Worm (Caenorhabditis elegans) whole organism, young adult: ENCODE data around the gene T04C12.9.

Experiments
- B0019.2 ChIP-seq: fragments of 200-800 bp; sonication (Bioruptor generic); conservative IDR thresholded peaks from 2 replicates; pipeline ENCODE4 v1.3.6; 2022; ENCODE audit warnings: missing genetic modification reagents, missing genetic modification characterization, missing compliant biosample characterization
- B0035.1 ChIP-seq: sonication (generic microtip); optimal IDR thresholded peaks from 2 replicates; lab custom pipeline; 2016; ENCODE audit warnings: missing genetic modification characterization, mild to moderate bottlenecking, missing compliant biosample characterization, missing genotype, missing genetic modification reagents
- B0261.1 ChIP-seq: sonication (generic microtip); optimal IDR thresholded peaks from 2 replicates; lab custom pipeline; 2016; ENCODE audit warnings: mild to moderate bottlenecking, missing genetic modification characterization, moderate library complexity, missing compliant biosample characterization
- B0336.3 ChIP-seq: fragments of 200-800 bp; sonication (Bioruptor generic); IDR thresholded peaks from 2 replicates; pipeline ENCODE4 v1.3.6; 2022; ENCODE audit warnings: missing genetic modification characterization, missing compliant biosample characterization
- C06A6.2 ChIP-seq: fragments of 200-800 bp; sonication (Bioruptor generic); conservative IDR thresholded peaks from 2 replicates; pipeline ENCODE4 v1.3.6; 2022; ENCODE audit warnings: missing genetic modification characterization, missing compliant biosample characterization
- D2030.7 ChIP-seq: fragments of 200-800 bp; sonication (Bioruptor generic); IDR thresholded peaks from 2 replicates; pipeline ENCODE4 v1.3.6; 2022; ENCODE audit warnings: missing genetic modification reagents, missing genetic modification characterization, missing compliant biosample characterization
- F37B4.10 ChIP-seq: fragments of 200-800 bp; sonication (Bioruptor generic); IDR thresholded peaks from 2 replicates; pipeline ENCODE4 v1.3.6; 2022; ENCODE audit warnings: missing genetic modification characterization, missing compliant biosample characterization
- F39B2.1 ChIP-seq: fragments of 200-800 bp; sonication (Bioruptor generic); IDR thresholded peaks from 2 replicates; pipeline ENCODE4 v1.3.6; 2022; ENCODE audit warnings: missing genetic modification reagents, missing genetic modification characterization, missing compliant biosample characterization
- F57A8.1 ChIP-seq: fragments of 200-800 bp; sonication (Bioruptor generic); optimal IDR thresholded peaks from 2 replicates; lab custom pipeline; 2018; ENCODE audit warnings: mild to moderate bottlenecking, missing genetic modification characterization, moderate library complexity, missing compliant biosample characterization
- F57C9.4 ChIP-seq: sonication (generic microtip); optimal IDR thresholded peaks from 2 replicates; lab custom pipeline; 2017; ENCODE audit warnings: mild to moderate bottlenecking, missing genetic modification characterization, missing compliant biosample characterization
- K11D2.4 ChIP-seq: fragments of 200-800 bp; sonication (Bioruptor generic); IDR thresholded peaks from 2 replicates; pipeline ENCODE4 v1.3.6; 2022; ENCODE audit warnings: missing genetic modification reagents, missing genetic modification characterization, missing compliant biosample characterization
- K12H6.12 ChIP-seq: fragments of 200-800 bp; sonication (Bioruptor generic); optimal IDR thresholded peaks from 2 replicates; lab custom pipeline; 2018; ENCODE audit warnings: mild to moderate bottlenecking, missing genetic modification characterization, missing compliant biosample characterization
- Y53G8AR.9 ChIP-seq: fragments of 200-800 bp; sonication (Bioruptor generic); conservative IDR thresholded peaks from 2 replicates; pipeline ENCODE4 v1.3.6; 2022; ENCODE audit warnings: missing genetic modification reagents, missing genetic modification characterization, missing compliant biosample characterization
- Y56A3A.18 ChIP-seq: fragments of 200-800 bp; sonication (Bioruptor generic); IDR thresholded peaks from 2 replicates; pipeline ENCODE4 v1.3.6; 2022; ENCODE audit warnings: missing genetic modification reagents, missing genetic modification characterization, missing compliant biosample characterization
- Y67H2A.10 ChIP-seq: fragments of 200-800 bp; sonication (Bioruptor generic); conservative IDR thresholded peaks from 2 replicates; pipeline ENCODE4 v1.3.6; 2022; ENCODE audit warnings: missing genetic modification reagents, missing genetic modification characterization, missing compliant biosample characterization
- Y95B8A.8 ChIP-seq: fragments of 200-800 bp; sonication (Bioruptor generic); IDR thresholded peaks from 2 replicates; pipeline ENCODE4 v1.3.6; 2022; ENCODE audit warnings: missing genetic modification reagents, missing genetic modification characterization, missing compliant biosample characterization
- atf-7 ChIP-seq: sonication (generic microtip); optimal IDR thresholded peaks from 2 replicates; lab custom pipeline; 2017; ENCODE audit warnings: mild to moderate bottlenecking, missing genetic modification characterization, missing compliant biosample characterization
- athp-1 ChIP-seq: sonication (generic microtip); optimal IDR thresholded peaks from 2 replicates; lab custom pipeline; 2017; ENCODE audit warnings: mild to moderate bottlenecking, missing genetic modification characterization, missing compliant biosample characterization
- attf-3 ChIP-seq: fragments of 200-800 bp; sonication (Bioruptor generic); conservative IDR thresholded peaks from 2 replicates; pipeline ENCODE4 v1.3.6; 2022; ENCODE audit warnings: missing genetic modification reagents, missing genetic modification characterization, missing compliant biosample characterization
- attf-5 ChIP-seq: fragments of 200-800 bp; sonication (Bioruptor generic); optimal IDR thresholded peaks from 2 replicates; lab custom pipeline; 2018; ENCODE audit warnings: mild to moderate bottlenecking, missing genetic modification characterization, missing compliant biosample characterization
- bed-1 ChIP-seq: fragments of 200-800 bp; sonication (Bioruptor generic); IDR thresholded peaks from 2 replicates; pipeline ENCODE4 v1.3.6; 2022; ENCODE audit warnings: missing genetic modification reagents, missing genetic modification characterization, missing compliant biosample characterization
- ccch-3 ChIP-seq: fragments of 200-800 bp; sonication (Bioruptor generic); optimal IDR thresholded peaks from 2 replicates; lab custom pipeline; 2018; ENCODE audit warnings: mild to moderate bottlenecking, missing genetic modification characterization, missing compliant biosample characterization
- cebp-1 ChIP-seq, 2 experiments: fragments of 200-800 bp in 1 of 2; sonication (Bioruptor generic) in 1 of 2; sonication (generic microtip) in 1 of 2; IDR thresholded peaks in 1 of 2; optimal IDR thresholded peaks in 1 of 2; 2 replicates each; pipeline versions ENCODE4 v1.3.6 to Lab custom; 2017 to 2022; ENCODE audit warnings: missing compliant biosample characterization in 2 of 2, missing genetic modification characterization in 2 of 2, mild to moderate bottlenecking in 1 of 2, missing genetic modification reagents in 1 of 2, moderate library complexity in 1 of 2
- cebp-2 ChIP-seq: fragments of 200-800 bp; sonication (Bioruptor generic); IDR thresholded peaks from 2 replicates; pipeline ENCODE4 v1.3.6; 2022; ENCODE audit warnings: missing genetic modification characterization, missing compliant biosample characterization
- ceh-100 ChIP-seq: fragments of 200-800 bp; sonication (Bioruptor generic); IDR thresholded peaks from 2 replicates; pipeline ENCODE4 v1.3.6; 2022; ENCODE audit warnings: missing genetic modification reagents, missing genetic modification characterization, missing compliant biosample characterization
- ceh-27 ChIP-seq: fragments of 200-800 bp; sonication (Bioruptor generic); optimal IDR thresholded peaks from 2 replicates; lab custom pipeline; 2018; ENCODE audit warnings: mild to moderate bottlenecking, missing genetic modification characterization, moderate library complexity, missing compliant biosample characterization
- ceh-58 ChIP-seq: fragments of 200-800 bp; sonication (Bioruptor generic); IDR thresholded peaks from 2 replicates; pipeline ENCODE4 v1.3.6; 2022; ENCODE audit warnings: missing genetic modification characterization, missing compliant biosample characterization
- ceh-79 ChIP-seq: sonication (generic microtip); optimal IDR thresholded peaks from 2 replicates; lab custom pipeline; 2017; ENCODE audit warnings: mild to moderate bottlenecking, missing genetic modification characterization, missing compliant biosample characterization
- dpff-1 ChIP-seq: sonication (generic microtip); optimal IDR thresholded peaks from 2 replicates; lab custom pipeline; 2017; ENCODE audit warnings: mild to moderate bottlenecking, missing genetic modification characterization, missing compliant biosample characterization
- efl-1 ChIP-seq: fragments of 150-350 bp; optimal IDR thresholded peaks from 2 replicates; lab custom pipeline; 2014; ENCODE audit warnings: missing biosample characterization, missing genetic modification reagents, missing genetic modification characterization
- hlh-12 ChIP-seq: sonication (generic microtip); optimal IDR thresholded peaks from 2 replicates; lab custom pipeline; 2016; ENCODE audit warnings: missing genetic modification characterization, missing compliant biosample characterization
- hmg-20 ChIP-seq: fragments of 200-800 bp; sonication (Bioruptor generic); IDR thresholded peaks from 2 replicates; pipeline ENCODE4 v1.3.6; 2022; ENCODE audit warnings: missing genetic modification reagents, missing genetic modification characterization, missing compliant biosample characterization
- lin-35 ChIP-seq, 3 experiments: fragments of 150-350 bp in 2 of 3; sonication (generic microtip) in 1 of 3; optimal IDR thresholded peaks; 2 replicates each; lab custom pipeline; 2014 to 2018; ENCODE audit warnings: missing biosample characterization in 3 of 3, missing genetic modification characterization in 3 of 3, missing genetic modification reagents in 3 of 3
- lin-54 ChIP-seq: fragments of 200-800 bp; sonication (Bioruptor generic); optimal IDR thresholded peaks from 2 replicates; lab custom pipeline; 2018; ENCODE audit warnings: mild to moderate bottlenecking, missing genetic modification characterization, missing compliant biosample characterization
- madf-10 ChIP-seq: sonication (generic microtip); optimal IDR thresholded peaks from 2 replicates; lab custom pipeline; 2016; ENCODE audit warnings: mild to moderate bottlenecking, missing genetic modification characterization, missing compliant biosample characterization
- madf-3 ChIP-seq: fragments of 200-800 bp; sonication (Bioruptor generic); IDR thresholded peaks from 2 replicates; pipeline ENCODE4 v1.3.6; 2022; ENCODE audit warnings: missing genetic modification reagents, missing genetic modification characterization, missing compliant biosample characterization
- madf-8 ChIP-seq: fragments of 200-800 bp; sonication (Bioruptor generic); conservative IDR thresholded peaks from 2 replicates; pipeline ENCODE4 v1.3.6; 2022; ENCODE audit warnings: missing genetic modification reagents, missing genetic modification characterization, missing compliant biosample characterization
- nhr-179 ChIP-seq: sonication (generic microtip); optimal IDR thresholded peaks from 2 replicates; lab custom pipeline; 2016; ENCODE audit warnings: mild to moderate bottlenecking, missing genetic modification characterization, missing compliant biosample characterization
- nhr-80 ChIP-seq: sonication (generic microtip); optimal IDR thresholded peaks from 2 replicates; lab custom pipeline; 2016; ENCODE audit warnings: missing genetic modification characterization, missing compliant biosample characterization
- nhr-90 ChIP-seq: sonication (generic microtip); optimal IDR thresholded peaks from 2 replicates; lab custom pipeline; 2016; ENCODE audit warnings: missing genotype, mild to moderate bottlenecking, missing genetic modification characterization, missing compliant biosample characterization
- rcor-1 ChIP-seq: fragments of 200-800 bp; sonication (Bioruptor generic); IDR thresholded peaks from 2 replicates; pipeline ENCODE4 v1.3.6; 2022; ENCODE audit warnings: missing genetic modification reagents, missing genetic modification characterization, missing compliant biosample characterization
- rpc-1 ChIP-seq, 2 experiments: fragments of 150-350 bp in 1 of 2; sonication (generic microtip) in 1 of 2; optimal IDR thresholded peaks; 2 replicates each; lab custom pipeline; 2014 to 2018; ENCODE audit warnings: missing biosample characterization in 1 of 2, missing genetic modification characterization in 1 of 2, missing genetic modification reagents in 1 of 2, missing genotype in 1 of 2
- snpc-1.1 ChIP-seq: sonication (generic microtip); optimal IDR thresholded peaks from 2 replicates; lab custom pipeline; 2017; ENCODE audit warnings: missing genetic modification characterization, mild to moderate bottlenecking, missing compliant biosample characterization, antibody characterized with exemption, moderate library complexity, missing genotype, missing genetic modification reagents; ENCODE audit not compliant: insufficient read depth
- snpc-1.3 ChIP-seq: sonication (generic microtip); optimal IDR thresholded peaks from 2 replicates; lab custom pipeline; 2017; ENCODE audit warnings: missing genetic modification characterization, mild to moderate bottlenecking, missing compliant biosample characterization, antibody characterized with exemption, moderate library complexity, missing genotype, missing genetic modification reagents; ENCODE audit not compliant: insufficient read depth
- somi-1 ChIP-seq: fragments of 200-800 bp; sonication (Bioruptor generic); optimal IDR thresholded peaks from 2 replicates; lab custom pipeline; 2018; ENCODE audit warnings: mild to moderate bottlenecking, missing genetic modification characterization, missing compliant biosample characterization
- zfh-2 ChIP-seq: fragments of 200-800 bp; sonication (Bioruptor generic); conservative IDR thresholded peaks from 2 replicates; pipeline ENCODE4 v1.3.6; 2022; ENCODE audit warnings: missing genetic modification reagents, missing genetic modification characterization, missing compliant biosample characterization
- ztf-22 ChIP-seq: fragments of 200-800 bp; sonication (Bioruptor generic); optimal IDR thresholded peaks from 2 replicates; lab custom pipeline; 2018; ENCODE audit warnings: mild to moderate bottlenecking, missing genetic modification characterization, moderate library complexity, missing compliant biosample characterization

Gene T04C12.9

DNA sequence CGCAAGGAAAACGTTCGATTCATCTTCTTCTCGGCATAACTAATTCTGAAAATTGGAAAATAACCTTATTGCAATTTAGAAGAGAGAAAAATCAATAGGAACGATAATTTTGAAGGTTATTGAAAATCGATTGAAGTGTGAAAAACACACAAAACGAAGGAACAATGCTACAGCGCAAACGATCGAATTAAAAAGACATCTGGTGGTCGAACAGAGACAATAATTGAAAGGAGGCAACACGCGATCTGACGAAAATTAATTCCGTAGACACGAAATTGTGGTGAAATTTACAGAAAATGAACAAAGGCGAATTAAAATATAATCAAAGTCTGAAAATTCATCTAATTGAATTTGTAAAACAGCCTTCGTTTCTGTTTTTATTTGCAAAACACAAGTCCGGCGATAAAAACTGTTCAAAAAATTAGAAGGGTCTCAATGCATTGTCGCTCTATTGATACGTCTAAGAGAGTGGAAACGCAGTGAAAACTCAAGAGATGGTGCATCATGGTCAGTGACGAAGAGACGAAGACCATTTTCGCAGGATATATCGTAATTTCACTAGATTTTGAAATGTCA lies 23.5 kb downstream of the T04C12.9 start, which contains the start of gene pak-2 (continued):
- TF ChIP-seq rcor-1 (GFP tag; lab: Robert Waterston, UW) (0 out of 2 replicates have a peak, but pooled peaks have one; percentile 32), attf-5 (peak; percentile 83), nhr-90 (tag; lab: Kevin White, UChicago) (no peak), ceh-79 (tag; lab: Kevin White, UChicago) (no peak), B0336.3 (GFP tag; lab: Robert Waterston, UW) (no peak), D2030.7 (GFP tag; lab: Robert Waterston, UW) (0 out of 2 replicates have a peak, but pooled peaks have one; percentile 23), Y53G8AR.9 (GFP tag; lab: Robert Waterston, UW) (no peak), B0261.1 (tag; lab: Kevin White, UChicago) (peak; percentile 1), zfh-2 (GFP tag; lab: Robert Waterston, UW) (no peak), snpc-1.1 (tag; lab: Kevin White, UChicago) (no peak), cebp-2 (GFP tag; lab: Robert Waterston, UW) (no peak), madf-3 (GFP tag; lab: Robert Waterston, UW) (no peak), K12H6.12 (peak; percentile 84), F57C9.4 (no peak), bed-1 (no peak), cebp-1 (GFP tag; IDR thresholded peaks at IDR 0.05; lab: Robert Waterston, UW) (no peak), cebp-1 (tag; optimal IDR thresholded peaks at IDR 0.05; lab: Kevin White, UChicago) (peak; percentile 55), ccch-3 (peak; percentile 73), dpff-1 (tag; lab: Kevin White, UChicago) (no peak), ceh-27 (peak; percentile 84), athp-1 (tag; lab: Kevin White, UChicago) (no peak), nhr-179 (tag; lab: Kevin White, UChicago) (no peak), F39B2.1 (no peak), Y95B8A.8 (no peak), somi-1 (peak; percentile 10), rpc-1 (optimal IDR thresholded peaks at IDR 0.05; lab: Kevin White, UChicago) (no peak), rpc-1 (tag; optimal IDR thresholded peaks at IDR 0.05; lab: Kevin White, UChicago) (no peak), C06A6.2 (GFP tag; lab: Robert Waterston, UW) (no peak), F57A8.1 (GFP tag; lab: Kevin White, UChicago) (no peak), B0035.1 (no peak), Y67H2A.10 (GFP tag; lab: Robert Waterston, UW) (no peak), madf-10 (tag; lab: Kevin White, UChicago) (peak; percentile 58), atf-7 (tag; lab: Kevin White, UChicago) (no peak), lin-54 (peak; percentile 48), madf-8 (no peak), hlh-12 (tag; lab: Kevin White, UChicago) (no peak), Y56A3A.18 (GFP tag; lab: Robert Waterston, UW) (no peak), snpc-1.3 (no peak), F37B4.10 (GFP tag; lab: Robert Waterston, UW) (no peak), B0019.2 (no peak), lin-35 (GFP tag; optimal IDR thresholded peaks at IDR 0.05; lab: Kevin White, UChicago) (peak in 1 of 3 experiments; percentile 42), nhr-80 (tag; lab: Kevin White, UChicago) (peak; percentile 59), attf-3 (GFP tag; lab: Robert Waterston, UW) (peak; percentile 51; the same call in 1 of the 2 replicates), hmg-20 (no peak), K11D2.4 (GFP tag; lab: Robert Waterston, UW) (no peak), efl-1 (peak; percentile 12), ceh-100 (GFP tag; lab: Robert Waterston, UW) (peak; percentile 96), ceh-58 (GFP tag; lab: Robert Waterston, UW) (no peak), ztf-22 (no peak)
